Fruit fly (Drosophila melanogaster): ENCODE data around the gene sisA.

dm6 chrX:11326213-11326731 lies 4.1 kb upstream of the sisA start:
- TF ChIP-seq psq (optimal IDR thresholded peaks at IDR 0.05) (no peak), Myc (optimal IDR thresholded peaks at IDR 0.05) (no peak)

Measured in Kc167 (cell line).